Fruit fly (Drosophila melanogaster): ENCODE results near the gene RpS19b.

Gene RpS19b

DNA sequence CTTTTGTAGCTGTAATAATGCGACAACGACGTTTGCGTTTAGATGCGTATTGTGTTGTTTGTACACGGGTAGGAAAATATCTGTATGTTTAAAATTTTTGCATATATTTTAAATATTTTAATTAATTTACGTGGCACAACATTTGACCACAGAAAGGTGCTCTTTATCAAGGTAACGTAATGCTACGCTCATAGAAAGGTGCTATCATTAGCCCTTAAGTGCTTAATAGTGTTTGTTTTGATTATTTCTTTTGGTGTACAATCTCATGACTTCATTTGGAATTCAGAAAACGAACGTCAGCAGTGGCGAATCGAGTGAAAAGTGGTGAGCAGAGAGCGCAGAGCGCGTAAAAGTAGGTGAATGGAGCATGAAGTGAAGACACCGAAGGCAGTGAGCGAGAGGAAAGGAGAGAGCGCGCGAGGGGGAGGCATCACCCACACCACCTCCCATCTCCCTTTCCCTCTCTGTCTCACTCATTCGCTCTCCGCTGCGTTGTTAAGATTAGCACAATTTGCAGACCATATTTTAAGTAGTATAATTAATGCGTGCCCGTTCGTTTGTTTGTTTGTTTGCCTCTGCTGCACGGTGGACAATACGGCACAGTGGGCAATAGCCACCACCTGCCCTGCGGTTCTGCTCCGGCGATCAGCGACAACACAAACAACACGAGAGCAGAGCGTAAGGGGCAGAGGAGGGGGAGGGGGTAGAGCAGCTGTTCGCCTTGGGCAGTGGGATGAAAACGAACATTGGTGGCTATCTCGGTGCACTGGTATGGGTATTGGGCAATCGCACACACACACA lies 11.4 kb downstream of the RpS19b start (continued):
- no peak for TF ChIP-seq run (tag; optimal IDR thresholded peaks at IDR 0.05)
- TF ChIP-seq emc (GFP tag; optimal IDR thresholded peaks at IDR 0.05): no peak
- TF ChIP-seq gt (GFP tag; IDR thresholded peaks at IDR 0.05): no peak
- TF ChIP-seq CG43689 (GFP tag; IDR thresholded peaks at IDR 0.05): no peak
- peak; percentile 38 for TF ChIP-seq Side (GFP tag; optimal IDR thresholded peaks at IDR 0.05)
- TF ChIP-seq ERR (GFP tag; optimal IDR thresholded peaks at IDR 0.05): no peak
- TF ChIP-seq CG7745 (tag; optimal IDR thresholded peaks at IDR 0.05): no peak
- peak; percentile 46 for TF ChIP-seq sug (tag; optimal IDR thresholded peaks at IDR 0.05)
- 0 out of 2 replicates have a peak, but pooled peaks have one; percentile 51 for TF ChIP-seq ara (GFP tag; IDR thresholded peaks at IDR 0.05)
- TF ChIP-seq tin (GFP tag; optimal IDR thresholded peaks at IDR 0.05): no peak
- TF ChIP-seq otp (GFP tag; IDR thresholded peaks at IDR 0.05): peak; percentile 49; the same call in 1 of the 3 replicates
- TF ChIP-seq CG11560 (tag; IDR thresholded peaks at IDR 0.05): no peak
- no peak for TF ChIP-seq sc (optimal IDR thresholded peaks at IDR 0.05)
- no peak for TF ChIP-seq sc (GFP tag; optimal IDR thresholded peaks at IDR 0.05)
- no peak for TF ChIP-seq bab2 (GFP tag; optimal IDR thresholded peaks at IDR 0.05)
- no peak for TF ChIP-seq CG3726 (GFP tag; IDR thresholded peaks at IDR 0.05)
- no peak for TF ChIP-seq Hsf (GFP tag; optimal IDR thresholded peaks at IDR 0.05)
- TF ChIP-seq CG14441 (GFP tag; IDR thresholded peaks at IDR 0.05): peak; percentile 63; the same call in 1 of the 2 replicates
- TF ChIP-seq nerfin-2 (GFP tag; IDR thresholded peaks at IDR 0.05; ENCODE audit: partially characterized antibody): no peak
- no peak for TF ChIP-seq br (optimal IDR thresholded peaks at IDR 0.05)
- TF ChIP-seq sens (GFP tag): peak; percentile 80
- TF ChIP-seq CG7963 (GFP tag; IDR thresholded peaks at IDR 0.05; ENCODE audit: partially characterized antibody): no peak
- no peak for TF ChIP-seq NC2α (GFP tag; optimal IDR thresholded peaks at IDR 0.05)
- peak; percentile 40 for TF ChIP-seq dysf (GFP tag; IDR thresholded peaks at IDR 0.05)
- TF ChIP-seq CG16813 (GFP tag; IDR thresholded peaks at IDR 0.05; ENCODE audit: partially characterized antibody): no peak
- TF ChIP-seq Nf-YA (GFP tag; IDR thresholded peaks at IDR 0.05): 0 out of 2 replicates have a peak, but pooled peaks have one; percentile 44
- peak; percentile 59 for TF ChIP-seq Rfx (GFP tag; IDR thresholded peaks at IDR 0.05)
- peak; percentile 40; the same call in 1 of the 2 replicates for TF ChIP-seq Adf1 (GFP tag; IDR thresholded peaks at IDR 0.05)
- TF ChIP-seq Optix (GFP tag; IDR thresholded peaks at IDR 0.05): peak; percentile 30; the same call in 1 of the 3 replicates
- no peak for TF ChIP-seq CG6254 (GFP tag; optimal IDR thresholded peaks at IDR 0.05)
- peak; percentile 42 for TF ChIP-seq Hmr (GFP tag; optimal IDR thresholded peaks at IDR 0.05)
- peak; percentile 39 for TF ChIP-seq tap (tag; optimal IDR thresholded peaks at IDR 0.05)
- TF ChIP-seq Hand (GFP tag; optimal IDR thresholded peaks at IDR 0.05): no peak
- TF ChIP-seq Hey (tag; optimal IDR thresholded peaks at IDR 0.05): peak; percentile 56
- no peak for TF ChIP-seq Hr39 (optimal IDR thresholded peaks at IDR 0.05)
- peak; percentile 10 for TF ChIP-seq Six4 (GFP tag; optimal IDR thresholded peaks at IDR 0.05)
- TF ChIP-seq Pdp1 (GFP tag; optimal IDR thresholded peaks at IDR 0.05): no peak
- peak; percentile 18 for TF ChIP-seq CG5180 (GFP tag; optimal IDR thresholded peaks at IDR 0.05)
- TF ChIP-seq tll (GFP tag; optimal IDR thresholded peaks at IDR 0.05): no peak
- TF ChIP-seq ash1 (GFP tag; optimal IDR thresholded peaks at IDR 0.05): peak; percentile 55
- TF ChIP-seq YL-1 (GFP tag; optimal IDR thresholded peaks at IDR 0.05): no peak
- TF ChIP-seq Gsc (GFP tag; IDR thresholded peaks at IDR 0.05): no peak
- no peak for TF ChIP-seq pita (GFP tag; optimal IDR thresholded peaks at IDR 0.05)
- TF ChIP-seq sim (GFP tag; IDR thresholded peaks at IDR 0.05): no peak
- TF ChIP-seq CG7839 (tag; optimal IDR thresholded peaks at IDR 0.05): peak; percentile 60
- no peak for TF ChIP-seq wor (GFP tag; IDR thresholded peaks at IDR 0.05)
- TF ChIP-seq CkIIα-i1 (GFP tag; IDR thresholded peaks at IDR 0.05): no peak
- TF ChIP-seq CG33213 (GFP tag; optimal IDR thresholded peaks at IDR 0.05): no peak
- no peak for TF ChIP-seq dmrt11E (tag; optimal IDR thresholded peaks at IDR 0.05)
- TF ChIP-seq slbo (GFP tag; IDR thresholded peaks at IDR 0.05): peak; percentile 40
- peak; percentile 93 for TF ChIP-seq CG10543 (GFP tag; optimal IDR thresholded peaks at IDR 0.05)
